Worm (Caenorhabditis elegans): Measurements from ENCODE around the gene fmo-1.

DNA sequence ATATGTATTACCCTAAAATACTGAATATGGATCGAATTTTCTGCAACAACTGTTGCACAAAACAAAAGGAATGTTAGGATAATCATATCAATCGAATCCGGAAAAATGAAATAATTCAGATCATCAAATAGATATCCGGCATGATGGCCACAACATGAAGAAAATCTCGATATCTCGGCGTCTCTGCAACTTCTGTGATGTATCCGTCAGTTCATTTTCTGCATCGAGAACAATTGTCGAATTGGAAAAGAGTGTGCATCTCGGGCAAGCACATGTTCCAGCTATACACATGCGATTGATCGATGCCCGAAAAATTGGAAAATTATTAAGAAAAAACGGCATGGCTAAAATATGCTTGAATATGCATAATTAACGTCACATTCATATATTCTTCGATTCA, 24.1 kb downstream of the fmo-1 start, which contains the start of the genes K08C7.6 and R102.1:
- TF ChIP-seq ama-1 (optimal IDR thresholded peaks at IDR 0.05), result no peak
- TF ChIP-seq flt-1 (GFP tag; IDR thresholded peaks at IDR 0.05), result no peak
- no peak for TF ChIP-seq ceh-36 (tag; optimal IDR thresholded peaks at IDR 0.05)
- TF ChIP-seq tbx-37 (GFP tag; conservative IDR thresholded peaks at IDR 0.05), result no peak
- no peak for TF ChIP-seq sea-1 (GFP tag; conservative IDR thresholded peaks at IDR 0.05)
- no peak for TF ChIP-seq aly-1 (tag; optimal IDR thresholded peaks at IDR 0.05)

All from whole organism, early embryonic.